Fruit fly (Drosophila melanogaster) Kc167 (cell line): ENCODE results near the gene Tbc1d22.

Experiments
- Sin3A ChIP-seq: fragments of >200 bp; optimal IDR thresholded peaks from 2 replicates; lab custom pipeline; 2018; ENCODE audit warnings: missing external identifiers
- h ChIP-seq: fragments of >200 bp; optimal IDR thresholded peaks from 3 replicates; lab custom pipeline; 2018; ENCODE audit warnings: missing external identifiers
- psq ChIP-seq: fragments of >200 bp; optimal IDR thresholded peaks from 2 replicates; lab custom pipeline; 2017; ENCODE audit warnings: missing external identifiers

DNA sequence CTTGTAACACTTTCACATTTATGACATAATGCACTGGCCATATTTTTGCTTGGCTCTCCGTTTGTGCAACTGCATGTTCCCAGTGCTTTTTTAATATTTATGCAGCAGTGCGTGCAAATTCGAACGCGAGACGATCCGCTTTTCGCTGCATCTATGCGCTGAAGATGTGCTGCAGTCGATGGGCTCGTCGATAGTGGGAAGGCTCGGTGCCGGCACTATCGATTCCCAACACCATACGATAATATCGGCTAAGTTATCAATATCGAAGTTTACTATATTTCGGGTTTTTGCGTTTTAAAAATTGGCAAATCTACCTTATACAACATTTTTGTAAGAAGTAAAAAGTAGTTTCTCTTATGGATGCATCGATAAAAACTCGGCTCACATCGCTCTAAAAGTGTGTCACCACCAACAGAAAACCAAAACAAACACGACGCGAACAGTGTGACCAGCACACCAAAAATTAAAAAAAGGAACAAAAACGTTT is 4.3 kb upstream of the Tbc1d22 start, which contains the start of gene RhoGAP93B:
- TF ChIP-seq Sin3A (no peak), psq (lab: Kevin White, UChicago) (no peak), h (lab: Kevin White, UChicago) (no peak)
